Worm (Caenorhabditis elegans) whole organism, young adult: Measurements from ENCODE around the gene rpy-1.

Experiments used
- B0019.2 ChIP-seq: fragments of 200-800 bp; sonication (Bioruptor generic); conservative IDR thresholded peaks from 2 replicates; pipeline ENCODE4 v1.3.6; 2022; ENCODE audit warnings: missing genetic modification reagents, missing genetic modification characterization, missing compliant biosample characterization
- B0035.1 ChIP-seq: sonication (generic microtip); optimal IDR thresholded peaks from 2 replicates; lab custom pipeline; 2016; ENCODE audit warnings: missing genetic modification characterization, mild to moderate bottlenecking, missing compliant biosample characterization, missing genotype, missing genetic modification reagents
- B0336.3 ChIP-seq: fragments of 200-800 bp; sonication (Bioruptor generic); IDR thresholded peaks from 2 replicates; pipeline ENCODE4 v1.3.6; 2022; ENCODE audit warnings: missing genetic modification characterization, missing compliant biosample characterization
- F22D6.2 ChIP-seq: sonication (generic microtip); optimal IDR thresholded peaks from 2 replicates; lab custom pipeline; 2016; ENCODE audit warnings: mild to moderate bottlenecking, missing genetic modification characterization, missing compliant biosample characterization
- F23B12.7 ChIP-seq: sonication (generic microtip); optimal IDR thresholded peaks from 2 replicates; lab custom pipeline; 2017; ENCODE audit warnings: missing genetic modification characterization, mild to moderate bottlenecking, missing compliant biosample characterization, antibody characterized with exemption, moderate library complexity; ENCODE audit not compliant: insufficient read depth
- F33H1.4 ChIP-seq: fragments of 200-800 bp; sonication (Bioruptor generic); IDR thresholded peaks from 2 replicates; pipeline ENCODE4 v1.3.6; 2022; ENCODE audit warnings: missing genetic modification reagents, missing genetic modification characterization, missing compliant biosample characterization
- F57A8.1 ChIP-seq: fragments of 200-800 bp; sonication (Bioruptor generic); optimal IDR thresholded peaks from 2 replicates; lab custom pipeline; 2018; ENCODE audit warnings: mild to moderate bottlenecking, missing genetic modification characterization, moderate library complexity, missing compliant biosample characterization
- K12H6.12 ChIP-seq: fragments of 200-800 bp; sonication (Bioruptor generic); optimal IDR thresholded peaks from 2 replicates; lab custom pipeline; 2018; ENCODE audit warnings: mild to moderate bottlenecking, missing genetic modification characterization, missing compliant biosample characterization
- T07F8.4 ChIP-seq: sonication (generic microtip); optimal IDR thresholded peaks from 2 replicates; lab custom pipeline; 2016; ENCODE audit warnings: mild to moderate bottlenecking, missing genetic modification characterization, moderate library complexity, missing compliant biosample characterization
- T26A5.8 ChIP-seq: sonication (generic microtip); optimal IDR thresholded peaks from 2 replicates; lab custom pipeline; 2016; ENCODE audit warnings: missing genetic modification characterization, missing compliant biosample characterization
- ZK185.1 ChIP-seq: sonication (generic microtip); optimal IDR thresholded peaks from 2 replicates; lab custom pipeline; 2016; ENCODE audit warnings: mild to moderate bottlenecking, missing genetic modification characterization, missing compliant biosample characterization; ENCODE audit not compliant: poor library complexity, severe bottlenecking
- aptf-2 ChIP-seq: fragments of 200-800 bp; sonication (Bioruptor generic); conservative IDR thresholded peaks from 2 replicates; pipeline ENCODE4 v1.3.6; 2022; ENCODE audit warnings: missing genetic modification reagents, missing genetic modification characterization, missing compliant biosample characterization
- aptf-3 ChIP-seq: fragments of 200-800 bp; sonication (Bioruptor generic); IDR thresholded peaks from 2 replicates; pipeline ENCODE4 v1.3.6; 2022; ENCODE audit warnings: missing genetic modification characterization, missing compliant biosample characterization
- attf-5 ChIP-seq: fragments of 200-800 bp; sonication (Bioruptor generic); optimal IDR thresholded peaks from 2 replicates; lab custom pipeline; 2018; ENCODE audit warnings: mild to moderate bottlenecking, missing genetic modification characterization, missing compliant biosample characterization
- cebp-1 ChIP-seq, 2 experiments: fragments of 200-800 bp in 1 of 2; sonication (Bioruptor generic) in 1 of 2; sonication (generic microtip) in 1 of 2; IDR thresholded peaks in 1 of 2; optimal IDR thresholded peaks in 1 of 2; 2 replicates each; pipeline versions ENCODE4 v1.3.6 to Lab custom; 2017 to 2022; ENCODE audit warnings: missing compliant biosample characterization in 2 of 2, missing genetic modification characterization in 2 of 2, mild to moderate bottlenecking in 1 of 2, missing genetic modification reagents in 1 of 2, moderate library complexity in 1 of 2
- ceh-100 ChIP-seq: fragments of 200-800 bp; sonication (Bioruptor generic); IDR thresholded peaks from 2 replicates; pipeline ENCODE4 v1.3.6; 2022; ENCODE audit warnings: missing genetic modification reagents, missing genetic modification characterization, missing compliant biosample characterization
- ceh-27 ChIP-seq: fragments of 200-800 bp; sonication (Bioruptor generic); optimal IDR thresholded peaks from 2 replicates; lab custom pipeline; 2018; ENCODE audit warnings: mild to moderate bottlenecking, missing genetic modification characterization, moderate library complexity, missing compliant biosample characterization
- ceh-58 ChIP-seq: fragments of 200-800 bp; sonication (Bioruptor generic); IDR thresholded peaks from 2 replicates; pipeline ENCODE4 v1.3.6; 2022; ENCODE audit warnings: missing genetic modification characterization, missing compliant biosample characterization
- ceh-91 ChIP-seq: fragments of 200-800 bp; sonication (Bioruptor generic); IDR thresholded peaks from 2 replicates; pipeline ENCODE4 v1.3.6; 2022; ENCODE audit warnings: missing genetic modification reagents, missing genetic modification characterization, missing compliant biosample characterization
- chd-7 ChIP-seq: sonication (generic microtip); optimal IDR thresholded peaks from 2 replicates; lab custom pipeline; 2016; ENCODE audit warnings: mild to moderate bottlenecking, missing genetic modification characterization, moderate library complexity, missing compliant biosample characterization
- ets-4 ChIP-seq: fragments of 200-800 bp; sonication (Bioruptor generic); optimal IDR thresholded peaks from 2 replicates; lab custom pipeline; 2018; ENCODE audit warnings: mild to moderate bottlenecking, missing genetic modification characterization, missing compliant biosample characterization
- fkh-3 ChIP-seq: sonication (generic microtip); optimal IDR thresholded peaks from 2 replicates; lab custom pipeline; 2016; ENCODE audit warnings: mild to moderate bottlenecking, missing genetic modification characterization, missing compliant biosample characterization
- hmg-1.2 ChIP-seq: fragments of 200-800 bp; sonication (Bioruptor generic); IDR thresholded peaks from 2 replicates; pipeline ENCODE4 v1.3.6; 2022; ENCODE audit warnings: missing genetic modification reagents, missing genetic modification characterization, missing compliant biosample characterization
- hmg-20 ChIP-seq: fragments of 200-800 bp; sonication (Bioruptor generic); IDR thresholded peaks from 2 replicates; pipeline ENCODE4 v1.3.6; 2022; ENCODE audit warnings: missing genetic modification reagents, missing genetic modification characterization, missing compliant biosample characterization
- lag-1 ChIP-seq: fragments of 200-800 bp; sonication (Bioruptor generic); IDR thresholded peaks from 2 replicates; pipeline ENCODE4 v1.3.6; 2022; ENCODE audit warnings: missing genetic modification reagents, missing genetic modification characterization, missing compliant biosample characterization
- let-526 ChIP-seq: fragments of 200-800 bp; sonication (Bioruptor generic); IDR thresholded peaks from 2 replicates; pipeline ENCODE4 v1.3.6; 2022; ENCODE audit warnings: missing genetic modification reagents, missing genetic modification characterization, missing compliant biosample characterization
- lin-26 ChIP-seq: fragments of 200-800 bp; sonication (Bioruptor generic); IDR thresholded peaks from 2 replicates; pipeline ENCODE4 v1.3.6; 2022; ENCODE audit warnings: missing genetic modification reagents, missing genetic modification characterization, missing compliant biosample characterization
- lir-1 ChIP-seq: fragments of 200-800 bp; sonication (Bioruptor generic); conservative IDR thresholded peaks from 2 replicates; pipeline ENCODE4 v1.3.6; 2022; ENCODE audit warnings: missing genetic modification reagents, missing genetic modification characterization, missing compliant biosample characterization
- lsl-1 ChIP-seq: fragments of 200-800 bp; sonication (Bioruptor generic); optimal IDR thresholded peaks from 2 replicates; lab custom pipeline; 2018; ENCODE audit warnings: mild to moderate bottlenecking, missing genetic modification characterization, moderate library complexity, missing compliant biosample characterization
- lsy-27 ChIP-seq: sonication (generic microtip); optimal IDR thresholded peaks from 2 replicates; lab custom pipeline; 2017; ENCODE audit warnings: missing genetic modification characterization, mild to moderate bottlenecking, missing compliant biosample characterization, antibody characterized with exemption, missing genotype, borderline replicate concordance; ENCODE audit not compliant: insufficient read depth
- mcd-1 ChIP-seq: fragments of 200-800 bp; sonication (Bioruptor generic); IDR thresholded peaks from 2 replicates; pipeline ENCODE4 v1.3.6; 2022; ENCODE audit warnings: missing genetic modification reagents, missing genetic modification characterization, missing compliant biosample characterization
- mel-28 ChIP-seq: sonication (generic microtip); optimal IDR thresholded peaks from 2 replicates; lab custom pipeline; 2016; ENCODE audit warnings: borderline replicate concordance, mild to moderate bottlenecking, missing genetic modification characterization, missing compliant biosample characterization
- nhr-120 ChIP-seq: fragments of 200-800 bp; sonication (Bioruptor generic); IDR thresholded peaks from 2 replicates; pipeline ENCODE4 v1.3.6; 2022; ENCODE audit warnings: missing genetic modification characterization, missing compliant biosample characterization
- nhr-80 ChIP-seq: sonication (generic microtip); optimal IDR thresholded peaks from 2 replicates; lab custom pipeline; 2016; ENCODE audit warnings: missing genetic modification characterization, missing compliant biosample characterization
- nhr-90 ChIP-seq: sonication (generic microtip); optimal IDR thresholded peaks from 2 replicates; lab custom pipeline; 2016; ENCODE audit warnings: missing genotype, mild to moderate bottlenecking, missing genetic modification characterization, missing compliant biosample characterization
- rcor-1 ChIP-seq: fragments of 200-800 bp; sonication (Bioruptor generic); IDR thresholded peaks from 2 replicates; pipeline ENCODE4 v1.3.6; 2022; ENCODE audit warnings: missing genetic modification reagents, missing genetic modification characterization, missing compliant biosample characterization
- rec-8 ChIP-seq, 2 experiments: sonication (generic microtip); optimal IDR thresholded peaks; 2 replicates each; lab custom pipeline; 2016; ENCODE audit warnings: mild to moderate bottlenecking in 2 of 2, missing genetic modification characterization in 2 of 2, missing genetic modification reagents in 2 of 2, missing genotype in 2 of 2, missing biosample characterization in 1 of 2, missing compliant biosample characterization in 1 of 2, moderate library complexity in 1 of 2
- rpc-1 ChIP-seq, 2 experiments: fragments of 150-350 bp in 1 of 2; sonication (generic microtip) in 1 of 2; optimal IDR thresholded peaks; 2 replicates each; lab custom pipeline; 2014 to 2018; ENCODE audit warnings: missing biosample characterization in 1 of 2, missing genetic modification characterization in 1 of 2, missing genetic modification reagents in 1 of 2, missing genotype in 1 of 2
- snpc-3.4 ChIP-seq: sonication (generic microtip); optimal IDR thresholded peaks from 2 replicates; lab custom pipeline; 2017; ENCODE audit warnings: missing genetic modification characterization, mild to moderate bottlenecking, missing compliant biosample characterization, antibody characterized with exemption, moderate library complexity, missing genotype, missing genetic modification reagents
- snpc-4 ChIP-seq, 5 experiments: fragments of 150-350 bp in 1 of 5; sonication (generic microtip) in 4 of 5; optimal IDR thresholded peaks; 2 replicates each; lab custom pipeline; 2014 to 2018; ENCODE audit warnings: missing genetic modification characterization in 5 of 5, missing biosample characterization in 3 of 5, antibody characterized with exemption in 2 of 5, mild to moderate bottlenecking in 2 of 5, missing compliant biosample characterization in 2 of 5, missing genotype in 2 of 5, moderate library complexity in 2 of 5, missing genetic modification reagents in 1 of 5
- tbx-9 ChIP-seq: sonication (generic microtip); optimal IDR thresholded peaks from 2 replicates; lab custom pipeline; 2016; ENCODE audit warnings: borderline replicate concordance, missing genetic modification characterization, inconsistent platforms, missing compliant biosample characterization
- ztf-18 ChIP-seq: sonication (generic microtip); optimal IDR thresholded peaks from 2 replicates; lab custom pipeline; 2016; ENCODE audit warnings: missing genotype, mild to moderate bottlenecking, missing genetic modification characterization, missing compliant biosample characterization
- ztf-26 ChIP-seq: sonication (generic microtip); optimal IDR thresholded peaks from 2 replicates; lab custom pipeline; 2017; ENCODE audit warnings: missing genetic modification characterization, missing compliant biosample characterization
- ztf-28 ChIP-seq: fragments of 200-800 bp; sonication (Bioruptor generic); IDR thresholded peaks from 2 replicates; pipeline ENCODE4 v1.3.6; 2022; ENCODE audit warnings: missing genetic modification reagents, missing genetic modification characterization, missing compliant biosample characterization

Gene rpy-1

ce11 chrII:6736066-6736465 lies 30.6 kb upstream of the rpy-1 start, which contains the start of gene mrps-18.C (continued):
- TF ChIP-seq chd-7 (tag; lab: Kevin White, UChicago) (no peak), T26A5.8 (tag; lab: Kevin White, UChicago) (no peak)
- TF ChIP-seq, all 124 proteins: peak for 9

ce11 chrII:6734674-6735073 lies 29.2 kb upstream of the rpy-1 start, which contains the start of gene T14B4.3:
Gene T14B4.3, plus strand, starts transcription at chrII:6734937.
- TF ChIP-seq B0336.3 (GFP tag; lab: Robert Waterston, UW) (no peak), let-526 (GFP tag; lab: Robert Waterston, UW) (no peak), ceh-58 (GFP tag; lab: Robert Waterston, UW) (no peak), nhr-80 (peak; percentile 26), B0035.1 (tag; lab: Kevin White, UChicago) (no peak), ztf-18 (tag; lab: Kevin White, UChicago) (peak; percentile 32), mcd-1 (GFP tag; lab: Robert Waterston, UW) (peak; percentile 92), mel-28 (tag; lab: Kevin White, UChicago) (no peak), rcor-1 (peak; percentile 27; the same call in 1 of the 2 replicates), tbx-9 (tag; lab: Kevin White, UChicago) (no peak), ets-4 (GFP tag; lab: Kevin White, UChicago) (no peak), lag-1 (GFP tag; lab: Robert Waterston, UW) (no peak), ceh-100 (GFP tag; lab: Robert Waterston, UW) (peak; percentile 97), K12H6.12 (tag; lab: Kevin White, UChicago) (peak; percentile 22), fkh-3 (tag; lab: Kevin White, UChicago) (no peak), rec-8 (tag; optimal IDR thresholded peaks at IDR 0.05; lab: Kevin White, UChicago) (no peak), attf-5 (GFP tag; lab: Kevin White, UChicago) (peak; percentile 67), aptf-3 (GFP tag; lab: Robert Waterston, UW) (no peak), T07F8.4 (tag; lab: Kevin White, UChicago) (no peak), F33H1.4 (GFP tag; lab: Robert Waterston, UW) (peak; percentile 25; the same call in 1 of the 2 replicates), ceh-91 (GFP tag; lab: Robert Waterston, UW) (no peak), hmg-20 (GFP tag; lab: Robert Waterston, UW) (no peak), ztf-28 (GFP tag; lab: Robert Waterston, UW) (no peak), lsl-1 (no peak), rpc-1 (optimal IDR thresholded peaks at IDR 0.05; lab: Kevin White, UChicago) (no peak), rpc-1 (tag; optimal IDR thresholded peaks at IDR 0.05; lab: Kevin White, UChicago) (no peak), snpc-4 (GFP tag; optimal IDR thresholded peaks at IDR 0.05; lab: Kevin White, UChicago) (no peak), snpc-4 (tag; optimal IDR thresholded peaks at IDR 0.05; lab: Kevin White, UChicago) (peak in 1 of 4 experiments; percentile 20), aptf-2 (GFP tag; lab: Robert Waterston, UW) (no peak), B0019.2 (GFP tag; lab: Robert Waterston, UW) (no peak), hmg-1.2 (GFP tag; lab: Robert Waterston, UW) (peak; percentile 64), T26A5.8 (tag; lab: Kevin White, UChicago) (no peak), F23B12.7 (tag; lab: Kevin White, UChicago) (peak; percentile 78), F22D6.2 (tag; lab: Kevin White, UChicago) (no peak), ztf-26 (no peak), lir-1 (GFP tag; lab: Robert Waterston, UW) (0 out of 2 replicates have a peak, but pooled peaks have one; percentile 24), snpc-3.4 (tag; lab: Kevin White, UChicago) (peak; percentile 20), cebp-1 (GFP tag; IDR thresholded peaks at IDR 0.05; lab: Robert Waterston, UW) (no peak), cebp-1 (tag; optimal IDR thresholded peaks at IDR 0.05; lab: Kevin White, UChicago) (no peak), ceh-27 (GFP tag; lab: Kevin White, UChicago) (peak; percentile 53), lin-26 (no peak), nhr-90 (tag; lab: Kevin White, UChicago) (no peak), F57A8.1 (GFP tag; lab: Kevin White, UChicago) (no peak), ZK185.1 (peak; percentile 24), lsy-27 (tag; lab: Kevin White, UChicago) (no peak), nhr-120 (no peak)
